Worm (Caenorhabditis elegans) whole organism, mixed stage, embryonic: ENCODE measurements around the gene ZC513.14.

ENCODE experiments used
- nhr-12 ChIP-seq: fragments of 150-350 bp; optimal IDR thresholded peaks from 2 replicates; lab custom pipeline; 2014; ENCODE audit warnings: missing biosample characterization, missing genetic modification characterization
- pha-4 ChIP-seq: fragments of 150-350 bp; optimal IDR thresholded peaks from 2 replicates; lab custom pipeline; 2018; ENCODE audit warnings: missing biosample characterization, missing genetic modification reagents, missing genetic modification characterization
- unc-39 ChIP-seq: fragments of 150-350 bp; optimal IDR thresholded peaks from 2 replicates; lab custom pipeline; 2014; ENCODE audit warnings: missing biosample characterization, missing genetic modification characterization

DNA sequence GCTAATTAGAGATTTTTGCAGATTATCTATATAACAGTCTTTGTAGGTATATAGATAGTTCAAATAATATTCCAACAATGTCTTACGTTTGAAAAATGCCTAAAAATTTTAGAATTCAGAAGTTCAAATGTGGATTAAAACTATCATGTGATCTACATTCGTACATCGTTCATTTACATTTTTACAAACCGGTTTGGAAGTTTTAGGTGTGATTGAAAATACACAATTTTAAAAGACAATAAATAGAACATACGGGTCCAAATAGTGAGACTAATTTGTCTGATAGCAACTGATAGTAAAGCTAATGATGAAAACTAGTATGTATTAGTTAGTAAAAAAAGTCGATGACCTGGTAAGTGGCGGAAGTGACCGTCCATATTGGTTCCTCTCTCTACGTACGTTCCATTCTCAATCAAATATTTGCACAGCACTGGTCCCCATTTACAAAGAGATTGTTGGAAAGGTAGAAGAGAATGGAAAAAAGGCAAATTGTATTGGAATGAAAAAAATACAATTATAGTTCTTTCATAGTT is 5.6 kb upstream of the ZC513.14 start:
- TF ChIP-seq nhr-12 (no peak), pha-4 (tag; lab: Kevin White, UChicago) (no peak), unc-39 (tag; lab: Kevin White, UChicago) (no peak)
